Worm (Caenorhabditis elegans): ENCODE measurements around the gene mrpl-45.

DNA sequence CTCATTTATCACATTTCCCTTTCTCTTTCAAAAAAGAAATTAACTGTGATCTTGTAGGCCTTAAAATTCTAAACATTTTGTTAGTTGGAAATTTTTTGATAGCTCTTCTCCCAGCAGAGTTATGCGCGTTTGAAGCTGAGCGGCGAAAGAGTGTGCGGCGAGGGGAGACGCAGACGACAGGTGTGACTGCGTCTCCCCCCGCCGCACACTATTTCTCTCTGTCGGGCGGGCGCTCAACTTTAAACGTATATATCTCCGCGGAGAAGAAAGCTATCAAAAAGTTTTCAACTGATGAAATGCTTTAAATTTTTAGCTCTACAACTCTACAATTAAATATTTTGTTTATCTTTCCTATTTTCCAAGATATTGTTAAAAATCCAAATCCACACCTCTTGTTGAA is 17.2 kb upstream of the mrpl-45 start:
- TF ChIP-seq ama-1 (optimal IDR thresholded peaks at IDR 0.05) (no peak), nhr-77 (tag; optimal IDR thresholded peaks at IDR 0.05) (no peak), lin-35 (GFP tag; optimal IDR thresholded peaks at IDR 0.05) (no peak), mdl-1 (tag; optimal IDR thresholded peaks at IDR 0.05) (no peak), lin-39 (tag; optimal IDR thresholded peaks at IDR 0.05) (no peak), aly-2 (tag; optimal IDR thresholded peaks at IDR 0.05) (no peak), dpl-1 (GFP tag; optimal IDR thresholded peaks at IDR 0.05) (no peak), blmp-1 (tag; optimal IDR thresholded peaks at IDR 0.05) (no peak)
